Fruit fly (Drosophila melanogaster) Kc167 (cell line): ENCODE results near the gene CG6610.

ENCODE experiments used
- h ChIP-seq: fragments of >200 bp; optimal IDR thresholded peaks from 3 replicates; lab custom pipeline; 2018; ENCODE audit warnings: missing external identifiers
- insv ChIP-seq: fragments of >200 bp; optimal IDR thresholded peaks from 3 replicates; lab custom pipeline; 2018; ENCODE audit warnings: missing external identifiers

DNA sequence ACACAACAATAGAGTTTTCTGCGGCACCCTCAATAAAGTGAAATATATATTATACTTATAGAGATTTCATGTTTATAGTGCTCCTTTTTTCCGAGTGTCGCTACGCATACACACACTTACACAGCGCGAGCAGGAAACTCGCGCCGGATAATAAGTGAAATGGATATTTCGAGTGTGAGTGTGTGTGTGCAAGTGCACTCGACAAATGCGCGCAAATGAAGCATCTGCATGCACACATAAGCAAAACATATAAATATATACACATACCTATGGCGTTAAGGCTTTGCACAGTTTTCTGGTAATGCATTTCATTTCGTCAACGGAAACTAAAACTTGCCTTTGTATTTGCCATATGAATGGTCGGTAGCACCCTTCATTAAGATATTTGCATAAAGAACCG, 40.2 kb downstream of the CG6610 start:
- TF ChIP-seq h (lab: Kevin White, UChicago): no peak
- no peak for TF ChIP-seq insv (lab: Kevin White, UChicago)
